Worm (Caenorhabditis elegans): Measurements from ENCODE around the gene R107.2.
A peak's percentile ranks its signal among the peaks of the same experiment; 100 is the strongest.

Gene R107.2

DNA sequence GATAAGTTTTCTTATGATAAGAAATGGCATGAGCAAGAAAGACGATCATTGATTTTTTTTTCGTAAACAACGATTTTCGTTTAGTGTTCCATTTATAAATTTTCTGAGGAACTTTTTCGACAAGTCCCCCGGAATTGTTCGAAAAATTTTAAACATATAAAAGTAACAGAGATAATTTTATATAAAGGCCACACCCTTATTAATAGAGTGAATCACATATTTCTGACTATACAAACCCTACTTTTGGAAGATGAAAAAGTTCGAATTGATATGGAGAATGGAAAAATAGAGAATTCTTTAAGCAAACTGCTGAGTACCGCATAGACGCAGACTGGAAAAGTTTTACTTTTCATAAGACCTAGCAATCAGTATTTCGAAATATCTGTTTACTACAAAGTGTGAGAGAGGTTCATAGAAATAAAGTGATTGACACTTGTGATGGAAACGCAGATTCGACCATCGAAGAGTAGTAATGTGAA lies 5.4 kb upstream of the R107.2 start:
- peak; percentile 58 for TF ChIP-seq unc-62 (GFP tag; optimal IDR thresholded peaks at IDR 0.05)
- TF ChIP-seq mep-1 (tag; optimal IDR thresholded peaks at IDR 0.05), result no peak
- TF ChIP-seq sptf-1 (tag; optimal IDR thresholded peaks at IDR 0.05), result no peak
- TF ChIP-seq nhr-28 (tag; optimal IDR thresholded peaks at IDR 0.05), result no peak
- no peak for TF ChIP-seq blmp-1 (tag; optimal IDR thresholded peaks at IDR 0.05)
- TF ChIP-seq drap-1 (GFP tag; optimal IDR thresholded peaks at IDR 0.05), result no peak
- no peak for TF ChIP-seq ceh-83 (GFP tag; optimal IDR thresholded peaks at IDR 0.05)
- TF ChIP-seq lin-13 (tag; optimal IDR thresholded peaks at IDR 0.05), result no peak
- TF ChIP-seq mls-2 (tag; optimal IDR thresholded peaks at IDR 0.05), result peak; percentile 12
- no peak for TF ChIP-seq flh-1 (GFP tag; optimal IDR thresholded peaks at IDR 0.05)
- no peak for TF ChIP-seq bed-3 (GFP tag; optimal IDR thresholded peaks at IDR 0.05)
- TF ChIP-seq ceh-39 (tag; optimal IDR thresholded peaks at IDR 0.05), result no peak
- TF ChIP-seq M03D4.4 (tag; optimal IDR thresholded peaks at IDR 0.05), result peak; percentile 18
- TF ChIP-seq nhr-12 (tag; optimal IDR thresholded peaks at IDR 0.05), result no peak
- no peak for TF ChIP-seq snpc-4 (tag; optimal IDR thresholded peaks at IDR 0.05)
- peak; percentile 6 for TF ChIP-seq ceh-43 (GFP tag; optimal IDR thresholded peaks at IDR 0.05)
- TF ChIP-seq ztf-11 (tag; optimal IDR thresholded peaks at IDR 0.05), result no peak
- no peak for TF ChIP-seq cnd-1 (tag; optimal IDR thresholded peaks at IDR 0.05)
- TF ChIP-seq tbx-8 (GFP tag; optimal IDR thresholded peaks at IDR 0.05), result no peak
- no peak for TF ChIP-seq mab-5 (tag; optimal IDR thresholded peaks at IDR 0.05)
- TF ChIP-seq lin-32 (GFP tag; optimal IDR thresholded peaks at IDR 0.05), result no peak
- TF ChIP-seq ces-1 (GFP tag; optimal IDR thresholded peaks at IDR 0.05), result peak; percentile 23
- no peak for TF ChIP-seq zip-8 (tag; optimal IDR thresholded peaks at IDR 0.05)
- TF ChIP-seq hlh-1 (tag; optimal IDR thresholded peaks at IDR 0.05), result no peak
- TF ChIP-seq lsy-2 (tag; optimal IDR thresholded peaks at IDR 0.05), result no peak
- TF ChIP-seq nhr-2 (tag; optimal IDR thresholded peaks at IDR 0.05), result peak; percentile 22
- no peak for TF ChIP-seq pha-4 (tag; optimal IDR thresholded peaks at IDR 0.05)
- TF ChIP-seq nhr-237 (tag; optimal IDR thresholded peaks at IDR 0.05), result no peak
- no peak for TF ChIP-seq unc-39 (tag; optimal IDR thresholded peaks at IDR 0.05)
- TF ChIP-seq sem-2 (GFP tag; optimal IDR thresholded peaks at IDR 0.05), result no peak
- TF ChIP-seq ham-2 (GFP tag; optimal IDR thresholded peaks at IDR 0.05), result no peak
- no peak for TF ChIP-seq elt-3 (tag; optimal IDR thresholded peaks at IDR 0.05)
- TF ChIP-seq elt-1 (tag; optimal IDR thresholded peaks at IDR 0.05; ENCODE audit: borderline replicate concordance, insufficient read depth), result no peak
- TF ChIP-seq nhr-76 (tag; optimal IDR thresholded peaks at IDR 0.05), result no peak
- no peak for TF ChIP-seq unc-120 (tag; optimal IDR thresholded peaks at IDR 0.05; ENCODE audit: poor library complexity, severe bottlenecking)

DNA sequence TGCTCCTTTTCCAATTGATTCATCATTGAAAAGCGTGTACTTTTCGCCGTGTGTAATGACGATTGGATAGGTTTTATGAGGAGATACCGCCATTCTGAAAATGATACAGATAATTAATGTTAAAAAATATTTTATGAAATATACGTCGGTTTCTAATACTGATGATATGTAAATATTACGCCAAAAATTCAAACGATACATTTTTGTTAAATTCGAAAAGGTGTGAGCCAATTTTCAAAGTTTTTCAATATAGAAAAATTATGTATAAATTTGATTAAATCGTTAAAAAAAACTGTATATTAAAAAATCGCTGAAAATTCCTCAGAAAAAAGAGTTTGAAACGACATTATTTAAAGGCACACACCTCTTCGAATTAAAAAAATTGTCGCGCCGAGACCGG lies 4.9 kb upstream of the R107.2 start, which contains the start of gene ikke-1:
TSS of gene ikke-1 (minus strand) at position 101 of the 400 bp plus-strand sequence.
- TF ChIP-seq nhr-2 (tag; optimal IDR thresholded peaks at IDR 0.05) (peak; percentile 11), mls-2 (tag; optimal IDR thresholded peaks at IDR 0.05) (no peak)

DNA sequence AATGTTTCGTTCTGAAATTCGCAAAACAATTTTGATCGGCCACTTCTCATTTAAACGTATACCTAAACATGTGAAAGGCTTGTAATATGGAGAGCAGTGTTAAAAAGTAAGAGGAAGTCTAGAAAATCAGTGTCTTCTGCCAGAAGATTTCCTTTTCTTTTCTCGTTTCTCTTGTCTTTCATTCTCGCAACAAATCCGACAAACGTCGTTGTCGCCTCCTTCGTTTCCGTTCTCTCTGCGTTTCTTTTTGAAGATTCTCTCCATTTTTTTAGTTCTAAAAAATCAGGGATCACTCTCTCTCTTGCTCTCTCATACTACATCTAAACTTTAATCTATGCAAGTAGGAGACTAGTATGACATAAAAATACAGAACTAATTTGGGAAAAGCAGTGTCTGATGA lies 1.5 kb upstream of the R107.2 start:
- TF ChIP-seq ztf-11 (tag; optimal IDR thresholded peaks at IDR 0.05), result no peak
- no peak for TF ChIP-seq elt-3 (tag; optimal IDR thresholded peaks at IDR 0.05)
- TF ChIP-seq hlh-1 (tag; optimal IDR thresholded peaks at IDR 0.05), result no peak
- TF ChIP-seq bed-3 (GFP tag; optimal IDR thresholded peaks at IDR 0.05), result no peak
- TF ChIP-seq unc-120 (tag; optimal IDR thresholded peaks at IDR 0.05; ENCODE audit: poor library complexity, severe bottlenecking), result no peak

DNA sequence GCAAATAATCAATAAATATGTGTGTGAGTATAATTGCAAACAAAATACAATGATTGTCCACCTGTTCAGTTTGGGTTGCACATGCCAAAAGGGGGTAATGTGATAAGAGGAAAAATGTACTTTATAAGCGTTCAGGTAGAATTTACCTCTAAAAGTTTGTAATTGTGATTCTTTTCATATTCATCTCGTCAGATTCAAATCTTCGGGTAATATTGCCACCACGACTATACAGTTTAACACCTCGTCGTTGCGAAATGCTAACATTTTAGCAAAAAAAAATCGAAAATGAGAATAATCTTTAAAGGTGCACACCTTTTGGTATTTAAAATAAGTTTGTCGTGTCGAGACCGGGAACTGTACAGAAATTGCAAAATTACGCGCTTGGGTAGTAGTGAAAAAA lies 2.5 kb downstream of the R107.2 start, which contains the start of gene nac-2:
TSS of gene nac-2 (minus strand) at position 101 of the 400 bp plus-strand sequence.
- no peak for TF ChIP-seq lin-13 (tag; optimal IDR thresholded peaks at IDR 0.05)
- TF ChIP-seq snpc-4 (tag; optimal IDR thresholded peaks at IDR 0.05), result no peak

DNA sequence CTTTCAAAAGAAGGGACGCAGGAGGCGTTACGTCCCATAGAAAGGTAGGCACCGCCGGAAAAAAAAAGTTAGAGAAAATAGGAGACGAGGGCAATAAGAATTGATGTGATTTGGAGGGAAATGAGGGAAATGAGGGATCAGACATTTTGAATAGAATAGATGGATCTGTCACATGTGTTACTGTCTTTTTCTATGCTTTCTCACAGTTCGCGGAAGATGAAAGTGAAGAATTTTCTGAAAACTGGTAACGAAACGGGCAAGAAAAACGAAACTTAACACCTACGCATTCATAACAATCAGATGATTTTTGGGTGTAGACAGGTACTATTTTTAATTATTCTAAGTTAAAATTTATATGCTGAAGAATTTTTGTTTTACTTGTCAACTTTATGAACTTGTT lies 8.1 kb downstream of the R107.2 start, which contains the start of gene R107.9:
TSS of gene R107.9 (plus strand) at position 301 of the 400 bp plus-strand sequence.
- no peak for TF ChIP-seq nhr-12 (tag; optimal IDR thresholded peaks at IDR 0.05)
- TF ChIP-seq lin-32 (GFP tag; optimal IDR thresholded peaks at IDR 0.05), result no peak
